Worm (Caenorhabditis elegans) whole organism, L3 larva: ENCODE data around the gene chil-21.
A peak's percentile ranks its signal among the peaks of the same experiment; 100 is the strongest.

Experiments
- R02D3.7 ChIP-seq: fragments of 150-350 bp; optimal IDR thresholded peaks from 2 replicates; lab custom pipeline; 2014; ENCODE audit warnings: missing biosample characterization, missing genetic modification characterization
- ama-1 ChIP-seq: fragments of 150-350 bp; optimal IDR thresholded peaks from 2 replicates; lab custom pipeline; 2018
- ceh-16 ChIP-seq: sonication (generic microtip); optimal IDR thresholded peaks from 2 replicates; lab custom pipeline; 2017; ENCODE audit warnings: missing biosample characterization, missing genetic modification characterization
- ceh-82 ChIP-seq: fragments of 150-350 bp; optimal IDR thresholded peaks from 2 replicates; lab custom pipeline; 2014; ENCODE audit warnings: missing biosample characterization, missing genetic modification characterization
- ceh-9 ChIP-seq: sonication (generic microtip); optimal IDR thresholded peaks from 2 replicates; lab custom pipeline; 2018; ENCODE audit warnings: missing biosample characterization, missing genetic modification characterization
- egl-27 ChIP-seq: sonication (generic microtip); optimal IDR thresholded peaks from 4 replicates; lab custom pipeline; 2017; ENCODE audit warnings: missing biosample characterization, missing genetic modification reagents, missing genetic modification characterization
- egl-5 ChIP-seq: fragments of 150-350 bp; optimal IDR thresholded peaks from 2 replicates; lab custom pipeline; 2017; ENCODE audit warnings: missing biosample characterization, missing genetic modification reagents, missing genetic modification characterization, inconsistent platforms
- elt-1 ChIP-seq: fragments of 150-350 bp; optimal IDR thresholded peaks from 2 replicates; lab custom pipeline; 2014; ENCODE audit warnings: missing biosample characterization, missing genetic modification characterization
- elt-2 ChIP-seq: sonication (generic microtip); optimal IDR thresholded peaks from 2 replicates; lab custom pipeline; 2016; ENCODE audit warnings: missing genetic modification reagents, mild to moderate bottlenecking, missing genetic modification characterization, missing compliant biosample characterization
- elt-3 ChIP-seq, 3 experiments: fragments of 150-350 bp in 1 of 3; sonication (generic microtip) in 2 of 3; optimal IDR thresholded peaks; 2 replicates in 2 of 3; 4 replicates in 1 of 3; lab custom pipeline; 2014 to 2017; ENCODE audit warnings: missing biosample characterization in 3 of 3, missing genetic modification characterization in 3 of 3
- eor-1 ChIP-seq, 2 experiments: fragments of 150-350 bp; optimal IDR thresholded peaks; 2 replicates each; lab custom pipeline; 2014 to 2018; ENCODE audit warnings: missing biosample characterization in 2 of 2, missing genetic modification characterization in 2 of 2
- fkh-10 ChIP-seq: sonication (generic microtip); optimal IDR thresholded peaks from 2 replicates; lab custom pipeline; 2017; ENCODE audit warnings: missing biosample characterization, missing genetic modification reagents, missing genetic modification characterization
- fkh-2 ChIP-seq: fragments of 150-350 bp; optimal IDR thresholded peaks from 2 replicates; lab custom pipeline; 2014; ENCODE audit warnings: missing biosample characterization, missing genetic modification reagents, missing genetic modification characterization
- fos-1 ChIP-seq: fragments of 150-350 bp; optimal IDR thresholded peaks from 2 replicates; lab custom pipeline; 2014; ENCODE audit warnings: missing biosample characterization, missing genetic modification characterization
- hmg-11 ChIP-seq: sonication (generic microtip); optimal IDR thresholded peaks from 2 replicates; lab custom pipeline; 2016; ENCODE audit warnings: missing genetic modification characterization, missing compliant biosample characterization
- jun-1 ChIP-seq: fragments of 150-350 bp; optimal IDR thresholded peaks from 2 replicates; lab custom pipeline; 2014; ENCODE audit warnings: missing biosample characterization, missing genetic modification reagents, missing genetic modification characterization
- lin-15B ChIP-seq: fragments of 150-350 bp; optimal IDR thresholded peaks from 2 replicates; lab custom pipeline; 2014; ENCODE audit warnings: missing biosample characterization, missing genetic modification characterization
- lin-39 ChIP-seq: fragments of 150-350 bp; optimal IDR thresholded peaks from 2 replicates; lab custom pipeline; 2018; ENCODE audit warnings: missing biosample characterization, missing genetic modification reagents, missing genetic modification characterization
- mml-1 ChIP-seq: fragments of 150-350 bp; sonication (generic microtip); optimal IDR thresholded peaks from 3 replicates; lab custom pipeline; 2014; ENCODE audit warnings: missing biosample characterization, missing genetic modification characterization
- nfya-1 ChIP-seq: sonication (generic microtip); optimal IDR thresholded peaks from 2 replicates; lab custom pipeline; 2017; ENCODE audit warnings: missing genetic modification characterization, mild to moderate bottlenecking, missing compliant biosample characterization, antibody characterized with exemption, moderate library complexity; ENCODE audit not compliant: insufficient read depth
- nhr-11 ChIP-seq: fragments of 150-350 bp; optimal IDR thresholded peaks from 2 replicates; lab custom pipeline; 2014; ENCODE audit warnings: missing biosample characterization, missing genetic modification characterization
- nhr-23 ChIP-seq: fragments of 150-350 bp; optimal IDR thresholded peaks from 2 replicates; lab custom pipeline; 2014; ENCODE audit warnings: missing biosample characterization, missing genetic modification reagents, missing genetic modification characterization
- nhr-237 ChIP-seq: fragments of 150-350 bp; optimal IDR thresholded peaks from 2 replicates; lab custom pipeline; 2014; ENCODE audit warnings: missing biosample characterization, missing genetic modification characterization
- nhr-25 ChIP-seq: sonication (generic microtip); optimal IDR thresholded peaks from 2 replicates; lab custom pipeline; 2017; ENCODE audit warnings: missing biosample characterization, missing genetic modification characterization
- nhr-28 ChIP-seq: fragments of 150-350 bp; optimal IDR thresholded peaks from 2 replicates; lab custom pipeline; 2014; ENCODE audit warnings: missing biosample characterization, missing genetic modification characterization
- nhr-43 ChIP-seq: sonication (generic microtip); optimal IDR thresholded peaks from 2 replicates; lab custom pipeline; 2016; ENCODE audit warnings: mild to moderate bottlenecking, missing genetic modification characterization, missing compliant biosample characterization; ENCODE audit not compliant: poor library complexity, severe bottlenecking
- nhr-76 ChIP-seq: fragments of 150-350 bp; sonication (generic microtip); optimal IDR thresholded peaks from 5 replicates; lab custom pipeline; 2014; ENCODE audit warnings: missing biosample characterization, missing genetic modification characterization
- pha-4 ChIP-seq: fragments of 150-350 bp; optimal IDR thresholded peaks from 2 replicates; lab custom pipeline; 2014; ENCODE audit warnings: missing biosample characterization, missing genetic modification reagents, missing genetic modification characterization
- pqm-1 ChIP-seq: fragments of 150-350 bp; optimal IDR thresholded peaks from 2 replicates; lab custom pipeline; 2017; ENCODE audit warnings: missing biosample characterization, missing genetic modification characterization, inconsistent platforms
- sea-2 ChIP-seq: fragments of 150-350 bp; sonication (generic microtip); optimal IDR thresholded peaks from 4 replicates; lab custom pipeline; 2014; ENCODE audit warnings: missing biosample characterization, missing genetic modification reagents, missing genetic modification characterization
- skn-1 ChIP-seq: fragments of 150-350 bp; optimal IDR thresholded peaks from 2 replicates; lab custom pipeline; 2014; ENCODE audit warnings: missing biosample characterization, missing genetic modification characterization
- tbx-2 ChIP-seq: sonication (generic microtip); optimal IDR thresholded peaks from 2 replicates; lab custom pipeline; 2016; ENCODE audit warnings: mild to moderate bottlenecking, missing genetic modification characterization, missing compliant biosample characterization
- unc-62 ChIP-seq: fragments of 150-350 bp; sonication (generic microtip); optimal IDR thresholded peaks from 4 replicates; lab custom pipeline; 2014; ENCODE audit warnings: missing biosample characterization, missing genetic modification reagents, missing genetic modification characterization
- ztf-11 ChIP-seq: fragments of 150-350 bp; optimal IDR thresholded peaks from 2 replicates; lab custom pipeline; 2014; ENCODE audit warnings: missing biosample characterization, missing genetic modification characterization
- ztf-4 ChIP-seq: fragments of 150-350 bp; optimal IDR thresholded peaks from 2 replicates; lab custom pipeline; 2014; ENCODE audit warnings: missing biosample characterization, missing genetic modification characterization

The chil-21 gene

DNA sequence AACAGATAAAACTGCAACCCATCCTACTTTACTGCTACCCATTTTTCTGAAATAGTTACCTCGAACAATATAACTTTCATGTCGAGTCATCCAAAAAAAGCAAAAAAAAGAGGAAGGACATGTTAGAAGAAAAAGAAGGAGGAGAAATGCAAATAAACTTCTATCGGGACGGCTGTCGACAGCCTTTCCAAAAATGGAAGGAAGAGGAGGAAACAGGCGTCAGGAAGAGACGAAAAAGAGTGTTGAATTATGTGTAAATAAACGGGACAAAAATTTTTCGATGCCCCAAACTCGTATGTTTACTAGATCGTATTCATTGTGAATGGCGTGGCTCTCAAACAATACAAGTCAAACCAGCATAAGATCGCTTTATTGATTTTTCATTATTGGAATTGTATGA lies 34.1 kb downstream of the chil-21 start, which contains the start of gene M176.5:
Gene M176.5, minus strand, starts transcription at position 101 of the 400 bp plus-strand sequence.
- TF ChIP-seq hmg-11 (tag; lab: Kevin White, UChicago) (peak; percentile 5), pha-4 (peak; percentile 78), tbx-2 (tag; lab: Kevin White, UChicago) (no peak)
- TF ChIP-seq, all 47 proteins: peak for 2

ce11 chrII:9426076-9426475 lies 35.7 kb downstream of the chil-21 start, which contains the start of gene M176.10:
Gene M176.10 (minus strand): TSS chrII:9426176.
- TF ChIP-seq skn-1 (tag; lab: Kevin White, UChicago) (no peak), ztf-4 (no peak), eor-1 (tag; optimal IDR thresholded peaks at IDR 0.05; lab: Kevin White, UChicago) (no peak), fos-1 (tag; lab: Kevin White, UChicago) (no peak), ama-1 (lab: Kevin White, UChicago) (no peak), fkh-2 (no peak)

DNA sequence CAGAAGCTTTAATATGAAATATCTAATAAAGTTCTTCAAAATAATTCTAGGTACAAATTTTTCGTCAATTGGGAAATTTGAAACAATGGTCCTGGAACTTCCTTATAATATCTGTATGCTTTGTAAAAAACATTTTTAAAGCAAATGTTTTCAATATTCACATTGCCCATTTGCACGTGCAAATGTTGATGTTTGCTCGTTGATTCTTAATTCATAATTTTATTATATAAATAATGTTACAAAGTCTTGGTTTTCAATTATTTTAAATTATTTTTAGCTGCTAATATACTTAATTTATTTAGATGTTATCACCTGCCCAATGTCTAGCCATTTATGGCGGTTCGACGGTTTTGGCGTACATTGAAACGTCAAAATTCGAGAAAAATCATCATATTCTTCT lies 39.8 kb downstream of the chil-21 start, which contains the start of gene M176.11:
Gene M176.11, plus strand, starts transcription at position 301 of the 400 bp plus-strand sequence.
- TF ChIP-seq ceh-82 (tag; lab: Kevin White, UChicago) (no peak), R02D3.7 (tag; lab: Kevin White, UChicago) (no peak), mml-1 (no peak), egl-27 (tag; lab: Kevin White, UChicago) (no peak), tbx-2 (tag; lab: Kevin White, UChicago) (no peak), nhr-43 (tag; lab: Kevin White, UChicago) (no peak), nhr-237 (tag; lab: Kevin White, UChicago) (no peak), fos-1 (tag; lab: Kevin White, UChicago) (no peak), sea-2 (GFP tag; lab: Kevin White, UChicago) (no peak), elt-1 (tag; lab: Kevin White, UChicago) (no peak), unc-62 (no peak), pqm-1 (tag; lab: Kevin White, UChicago) (no peak), lin-15B (no peak), fkh-10 (GFP tag; lab: Kevin White, UChicago) (no peak), hmg-11 (tag; lab: Kevin White, UChicago) (no peak), egl-5 (tag; lab: Kevin White, UChicago) (no peak), ztf-11 (tag; lab: Kevin White, UChicago) (no peak), eor-1 (tag; optimal IDR thresholded peaks at IDR 0.05; lab: Kevin White, UChicago) (no peak), nhr-76 (tag; lab: Kevin White, UChicago) (no peak)

ce11 chrII:9418843-9419532 lies 42.8 kb downstream of the chil-21 start:
- TF ChIP-seq mml-1 (no peak), ceh-16 (tag; lab: Kevin White, UChicago) (no peak), elt-3 (tag; optimal IDR thresholded peaks at IDR 0.05; lab: Kevin White, UChicago) (no peak), unc-62 (no peak), lin-39 (no peak), ama-1 (lab: Kevin White, UChicago) (no peak), nhr-23 (tag; lab: Kevin White, UChicago) (no peak), pqm-1 (tag; lab: Kevin White, UChicago) (peak; percentile 55), ceh-9 (no peak), elt-2 (tag; lab: Kevin White, UChicago) (peak; percentile 39), pha-4 (peak; percentile 13), nhr-237 (tag; lab: Kevin White, UChicago) (no peak), jun-1 (peak; percentile 26), tbx-2 (tag; lab: Kevin White, UChicago) (no peak), nhr-11 (tag; lab: Kevin White, UChicago) (no peak), skn-1 (tag; lab: Kevin White, UChicago) (no peak)

ce11 chrII:9418065-9418567 lies 43.7 kb downstream of the chil-21 start, which contains the start of the genes M176.4 and M176.16:
Gene M176.4 (plus strand): TSS chrII:9418365.
Gene M176.16 (plus strand): TSS chrII:9418517.
- TF ChIP-seq nhr-28 (tag; lab: Kevin White, UChicago) = no peak
- TF ChIP-seq nhr-25 (tag; lab: Kevin White, UChicago) = no peak
- peak; percentile 38 for TF ChIP-seq elt-2 (tag; lab: Kevin White, UChicago)
- no peak for TF ChIP-seq nfya-1
